Worm (Caenorhabditis elegans) whole organism, L1 larva: Measurements from ENCODE around the gene C24G6.8.

Source experiments
- C16A3.4 ChIP-seq: fragments of 150-350 bp; optimal IDR thresholded peaks from 2 replicates; lab custom pipeline; 2014; ENCODE audit warnings: missing biosample characterization, missing genetic modification characterization
- F16B12.6 ChIP-seq: fragments of 150-350 bp; optimal IDR thresholded peaks from 2 replicates; lab custom pipeline; 2014; ENCODE audit warnings: missing biosample characterization, missing genetic modification characterization
- aha-1 ChIP-seq: fragments of 150-350 bp; optimal IDR thresholded peaks from 2 replicates; lab custom pipeline; 2014; ENCODE audit warnings: missing biosample characterization, missing genetic modification characterization
- ama-1 ChIP-seq: fragments of 150-350 bp; optimal IDR thresholded peaks from 2 replicates; lab custom pipeline; 2014
- blmp-1 ChIP-seq: fragments of 150-350 bp; optimal IDR thresholded peaks from 2 replicates; lab custom pipeline; 2014; ENCODE audit warnings: missing biosample characterization, missing genetic modification characterization
- ceh-63 ChIP-seq: fragments of 200-800 bp; sonication (Bioruptor generic); optimal IDR thresholded peaks from 2 replicates; lab custom pipeline; 2018; ENCODE audit warnings: mild to moderate bottlenecking, missing genetic modification characterization, missing compliant biosample characterization
- ceh-82 ChIP-seq, 3 experiments: fragments of 150-350 bp in 1 of 3; sonication (generic microtip) in 2 of 3; optimal IDR thresholded peaks; 2 replicates each; lab custom pipeline; 2014 to 2017; ENCODE audit warnings: missing biosample characterization in 3 of 3, missing genetic modification characterization in 3 of 3
- dpl-1 ChIP-seq, 3 experiments: fragments of 150-350 bp in 2 of 3; sonication (generic microtip) in 1 of 3; optimal IDR thresholded peaks; 2 replicates each; lab custom pipeline; 2014 to 2017; ENCODE audit warnings: missing biosample characterization in 3 of 3, missing genetic modification characterization in 3 of 3, missing genetic modification reagents in 3 of 3
- dsc-1 ChIP-seq: sonication (generic microtip); optimal IDR thresholded peaks from 2 replicates; lab custom pipeline; 2016; ENCODE audit warnings: mild to moderate bottlenecking, missing genetic modification characterization, missing compliant biosample characterization
- efl-1 ChIP-seq, 4 experiments: fragments of 150-350 bp; optimal IDR thresholded peaks in 3 of 4; peaks in 1 of 4; 1 replicate in 1 of 4; 2 replicates in 3 of 4; lab custom pipeline; 2014; ENCODE audit warnings: missing biosample characterization in 2 of 4, missing genetic modification characterization in 2 of 4, missing genetic modification reagents in 2 of 4
- elt-2 ChIP-seq: sonication (generic microtip); optimal IDR thresholded peaks from 2 replicates; lab custom pipeline; 2016; ENCODE audit warnings: missing genetic modification characterization, mild to moderate bottlenecking, inconsistent platforms, missing compliant biosample characterization, missing genetic modification reagents
- elt-3 ChIP-seq, 6 experiments: fragments of 150-350 bp in 1 of 6; sonication (generic microtip); optimal IDR thresholded peaks; 2 replicates each; lab custom pipeline; 2017 to 2018; ENCODE audit warnings: missing biosample characterization in 6 of 6, missing genetic modification characterization in 6 of 6, inconsistent platforms in 1 of 6
- fkh-10 ChIP-seq: sonication (generic microtip); optimal IDR thresholded peaks from 2 replicates; lab custom pipeline; 2017; ENCODE audit warnings: missing biosample characterization, missing genetic modification reagents, missing genetic modification characterization
- fkh-8 ChIP-seq: sonication (generic microtip); optimal IDR thresholded peaks from 2 replicates; lab custom pipeline; 2016; ENCODE audit warnings: mild to moderate bottlenecking, missing genetic modification characterization, missing compliant biosample characterization
- fos-1 ChIP-seq: fragments of 150-350 bp; optimal IDR thresholded peaks from 2 replicates; lab custom pipeline; 2014; ENCODE audit warnings: missing biosample characterization, missing genetic modification characterization
- hlh-17 ChIP-seq: fragments of 200-800 bp; sonication (Bioruptor generic); optimal IDR thresholded peaks from 2 replicates; lab custom pipeline; 2018; ENCODE audit warnings: missing genetic modification characterization, mild to moderate bottlenecking, missing compliant biosample characterization, moderate library complexity, borderline replicate concordance
- isw-1 ChIP-seq: fragments of 200-800 bp; sonication (Bioruptor generic); IDR thresholded peaks from 2 replicates; pipeline ENCODE4 v1.3.6; 2022; ENCODE audit warnings: missing genetic modification characterization, missing compliant biosample characterization
- jun-1 ChIP-seq: fragments of 150-350 bp; optimal IDR thresholded peaks from 2 replicates; lab custom pipeline; 2014; ENCODE audit warnings: missing biosample characterization, missing genetic modification reagents, missing genetic modification characterization
- lin-14 ChIP-seq: fragments of 200-800 bp; sonication (Bioruptor generic); optimal IDR thresholded peaks from 2 replicates; lab custom pipeline; 2018; ENCODE audit warnings: mild to moderate bottlenecking, missing genetic modification characterization, moderate library complexity, missing compliant biosample characterization
- lin-15B ChIP-seq: fragments of 150-350 bp; sonication (generic microtip); optimal IDR thresholded peaks from 3 replicates; lab custom pipeline; 2014; ENCODE audit warnings: missing biosample characterization, missing genetic modification characterization
- lin-35 ChIP-seq, 2 experiments: fragments of 150-350 bp; optimal IDR thresholded peaks; 2 replicates each; lab custom pipeline; 2014; ENCODE audit warnings: missing biosample characterization in 2 of 2, missing genetic modification characterization in 2 of 2, missing genetic modification reagents in 2 of 2
- mab-9 ChIP-seq: fragments of 200-800 bp; sonication (Bioruptor generic); IDR thresholded peaks from 2 replicates; pipeline ENCODE4 v1.3.6; 2022; ENCODE audit warnings: missing genetic modification reagents, missing genetic modification characterization, missing compliant biosample characterization
- nhr-20 ChIP-seq: sonication (generic microtip); optimal IDR thresholded peaks from 2 replicates; lab custom pipeline; 2016; ENCODE audit warnings: mild to moderate bottlenecking, missing genetic modification characterization, missing compliant biosample characterization
- nhr-47 ChIP-seq: sonication (generic microtip); optimal IDR thresholded peaks from 2 replicates; lab custom pipeline; 2016; ENCODE audit warnings: mild to moderate bottlenecking, missing genetic modification characterization, moderate library complexity, missing compliant biosample characterization
- nhr-84 ChIP-seq: sonication (generic microtip); optimal IDR thresholded peaks from 2 replicates; lab custom pipeline; 2017; ENCODE audit warnings: missing biosample characterization, missing genetic modification characterization
- nhr-90 ChIP-seq: sonication (generic microtip); optimal IDR thresholded peaks from 2 replicates; lab custom pipeline; 2016; ENCODE audit warnings: mild to moderate bottlenecking, missing genetic modification characterization, missing compliant biosample characterization; ENCODE audit not compliant: poor library complexity
- pqm-1 ChIP-seq: sonication (generic microtip); optimal IDR thresholded peaks from 3 replicates; lab custom pipeline; 2017; ENCODE audit warnings: missing biosample characterization, missing genetic modification characterization
- tlp-1 ChIP-seq: fragments of 150-350 bp; optimal IDR thresholded peaks from 2 replicates; lab custom pipeline; 2014; ENCODE audit warnings: missing biosample characterization, missing genetic modification characterization
- unc-30 ChIP-seq: sonication (generic microtip); optimal IDR thresholded peaks from 2 replicates; lab custom pipeline; 2017; ENCODE audit warnings: missing biosample characterization, missing genetic modification characterization
- unc-86 ChIP-seq: sonication (generic microtip); optimal IDR thresholded peaks from 2 replicates; lab custom pipeline; 2016; ENCODE audit warnings: missing genetic modification characterization, missing compliant biosample characterization
- unc-98 ChIP-seq: fragments of 200-800 bp; sonication (Bioruptor generic); IDR thresholded peaks from 2 replicates; pipeline ENCODE4 v1.3.6; 2022; ENCODE audit warnings: missing genetic modification characterization, missing compliant biosample characterization
- xbp-1 ChIP-seq: sonication (generic microtip); optimal IDR thresholded peaks from 2 replicates; lab custom pipeline; 2016; ENCODE audit warnings: missing genetic modification characterization, missing compliant biosample characterization
- zip-4 ChIP-seq: fragments of 200-800 bp; sonication (Bioruptor generic); optimal IDR thresholded peaks from 2 replicates; lab custom pipeline; 2018; ENCODE audit warnings: mild to moderate bottlenecking, missing genetic modification characterization, moderate library complexity, missing compliant biosample characterization
- ztf-4 ChIP-seq: fragments of 150-350 bp; optimal IDR thresholded peaks from 2 replicates; lab custom pipeline; 2014; ENCODE audit warnings: missing biosample characterization, missing genetic modification characterization

C24G6.8 gene

ce11 chrV:5570433-5570832, 34.8 kb upstream of the C24G6.8 start, which contains the start of gene glb-6:
Gene glb-6, minus strand, starts transcription at chrV:5570533.
- no peak for TF ChIP-seq ceh-63 (GFP tag; lab: Kevin White, UChicago)
- TF ChIP-seq lin-14 = peak; percentile 39
- peak; percentile 16 for TF ChIP-seq fkh-10 (GFP tag; lab: Kevin White, UChicago)

- TF ChIP-seq elt-3 (tag; optimal IDR thresholded peaks at IDR 0.05; lab: Kevin White, UChicago) = no peak
- no peak for TF ChIP-seq ama-1 (lab: Kevin White, UChicago)
- TF ChIP-seq hlh-17 = no peak
- no peak for TF ChIP-seq mab-9 (GFP tag; lab: Robert Waterston, UW)
- TF ChIP-seq lin-35 (GFP tag; optimal IDR thresholded peaks at IDR 0.05; lab: Kevin White, UChicago) = no peak
- TF ChIP-seq tlp-1 (tag; lab: Kevin White, UChicago) = no peak
- no peak for TF ChIP-seq blmp-1
- TF ChIP-seq dpl-1 (GFP tag; optimal IDR thresholded peaks at IDR 0.05; lab: Kevin White, UChicago) = no peak
- no peak for TF ChIP-seq aha-1
- no peak for TF ChIP-seq dsc-1 (tag; lab: Kevin White, UChicago)
- no peak for TF ChIP-seq xbp-1 (tag; lab: Kevin White, UChicago)
Measured at ce11 chrV:5567119-5567518, 31.4 kb upstream of the C24G6.8 start, which contains the start of gene C18C4.7. Gene C18C4.7, minus strand, starts transcription at chrV:5567219.

- TF ChIP-seq lin-14 = peak; percentile 26
- TF ChIP-seq nhr-90 (tag; lab: Kevin White, UChicago) = peak; percentile 21
- no peak for TF ChIP-seq efl-1 (optimal IDR thresholded peaks at IDR 0.05; lab: Kevin White, UChicago)
- TF ChIP-seq efl-1 (GFP tag; optimal IDR thresholded peaks at IDR 0.05 in 1 of 2; lab: Kevin White, UChicago) = no peak
- TF ChIP-seq lin-35 (GFP tag; optimal IDR thresholded peaks at IDR 0.05; lab: Kevin White, UChicago) = peak in 1 of 2 experiments; percentile 31
- TF ChIP-seq pqm-1 (tag; lab: Kevin White, UChicago) = peak; percentile 77
- TF ChIP-seq nhr-47 (tag; lab: Kevin White, UChicago) = no peak
- TF ChIP-seq elt-2 (tag; lab: Kevin White, UChicago) = peak; percentile 88
Measured at ce11 chrV:5559882-5560281, 24.2 kb upstream of the C24G6.8 start.

- TF ChIP-seq F16B12.6 (tag; lab: Kevin White, UChicago) (no peak), nhr-90 (tag; lab: Kevin White, UChicago) (no peak), C16A3.4 (tag; lab: Kevin White, UChicago) (no peak), unc-86 (tag; lab: Kevin White, UChicago) (no peak), lin-15B (tag; lab: Kevin White, UChicago) (no peak), unc-30 (tag; lab: Kevin White, UChicago) (no peak), zip-4 (no peak), fkh-10 (GFP tag; lab: Kevin White, UChicago) (no peak), nhr-20 (no peak), jun-1 (no peak)
Measured at ce11 chrV:5558590-5558989, 22.9 kb upstream of the C24G6.8 start, which contains the start of gene glb-5. Gene glb-5, plus strand, starts transcription at chrV:5558890.

DNA sequence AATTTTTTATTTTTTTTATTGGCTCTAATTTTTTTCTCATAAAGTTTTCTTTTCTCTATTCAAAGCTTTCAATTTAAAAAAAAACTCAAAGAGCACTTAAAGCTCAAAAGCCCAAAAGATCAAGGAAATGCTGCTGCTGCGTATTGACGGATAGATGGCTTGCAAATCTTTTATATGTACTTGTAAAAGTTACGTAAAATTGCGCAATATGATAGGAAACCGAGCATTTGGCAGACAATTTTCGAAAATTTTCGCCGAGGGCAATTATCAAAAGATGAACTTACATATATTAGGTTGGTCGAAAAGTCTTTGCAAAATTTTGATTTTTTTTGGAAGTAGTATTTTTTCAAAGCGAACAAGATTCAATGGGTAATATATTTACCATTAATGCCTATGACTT, 12.8 kb upstream of the C24G6.8 start:
- no peak for TF ChIP-seq nhr-47 (tag; lab: Kevin White, UChicago)
- no peak for TF ChIP-seq nhr-84
- TF ChIP-seq fkh-8 (tag; lab: Kevin White, UChicago) = no peak
- TF ChIP-seq ceh-82 (tag; optimal IDR thresholded peaks at IDR 0.05; lab: Kevin White, UChicago) = no peak
- no peak for TF ChIP-seq ztf-4 (tag; lab: Kevin White, UChicago)
- TF ChIP-seq elt-2 (tag; lab: Kevin White, UChicago) = no peak
- no peak for TF ChIP-seq isw-1 (GFP tag; lab: Robert Waterston, UW)
- no peak for TF ChIP-seq fos-1
- TF ChIP-seq unc-98 (GFP tag; lab: Robert Waterston, UW) = no peak
